Worm (Caenorhabditis elegans) whole organism, midembryonic: Measurements from ENCODE around the gene suex-1.

Source experiments
- cog-1 ChIP-seq: sonication (generic microtip); optimal IDR thresholded peaks from 2 replicates; lab custom pipeline; 2016; ENCODE audit warnings: missing genetic modification characterization, missing compliant biosample characterization
- flt-1 ChIP-seq: fragments of 200-800 bp; sonication (Bioruptor generic); IDR thresholded peaks from 2 replicates; pipeline ENCODE4 v1.3.6; 2022; ENCODE audit warnings: missing genetic modification characterization, missing compliant biosample characterization
- ref-1 ChIP-seq: fragments of 200-800 bp; sonication (Bioruptor generic); conservative IDR thresholded peaks from 2 replicates; pipeline ENCODE4 v1.3.6; 2022; ENCODE audit warnings: missing genetic modification reagents, missing genetic modification characterization, missing compliant biosample characterization
- tab-1 ChIP-seq: fragments of 200-800 bp; sonication (Bioruptor generic); IDR thresholded peaks from 2 replicates; pipeline ENCODE4 v1.3.6; 2022; ENCODE audit warnings: missing genetic modification characterization, missing compliant biosample characterization
- ztf-23 ChIP-seq: fragments of 200-800 bp; sonication (Bioruptor generic); IDR thresholded peaks from 2 replicates; pipeline ENCODE4 v1.3.6; 2022; ENCODE audit warnings: missing genetic modification reagents, missing genetic modification characterization, missing compliant biosample characterization
- ztf-29 ChIP-seq: fragments of 200-800 bp; sonication (Bioruptor generic); IDR thresholded peaks from 2 replicates; pipeline ENCODE4 v1.3.6; 2022; ENCODE audit warnings: missing genetic modification reagents, missing genetic modification characterization, missing compliant biosample characterization

DNA sequence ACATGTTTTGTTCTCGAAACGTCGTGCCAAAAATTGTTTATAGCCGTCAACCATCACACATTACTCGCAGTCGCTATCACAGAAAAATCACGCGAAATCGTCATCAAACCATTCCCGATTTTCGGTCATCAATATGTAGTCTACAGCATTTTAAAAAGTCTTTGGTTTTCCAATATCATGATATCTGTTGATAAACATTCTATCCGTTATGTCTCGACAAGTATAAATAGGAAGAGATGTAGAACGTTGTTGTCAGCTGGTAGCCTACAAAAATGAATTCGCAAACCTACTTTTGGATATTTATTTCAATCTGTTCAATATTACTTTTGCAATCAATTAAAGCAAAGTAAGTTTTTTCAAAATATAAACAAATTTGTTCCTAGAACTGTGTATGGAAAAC lies 1.7 kb downstream of the suex-1 start, which contains the start of gene F12A10.1:
- no peak for TF ChIP-seq tab-1 (GFP tag; lab: Robert Waterston, UW)
- TF ChIP-seq cog-1 (tag; lab: Kevin White, UChicago): no peak
- no peak for TF ChIP-seq ztf-29 (GFP tag; lab: Robert Waterston, UW)
- TF ChIP-seq ztf-23 (GFP tag; lab: Robert Waterston, UW): no peak
- no peak for TF ChIP-seq flt-1 (GFP tag; lab: Robert Waterston, UW)
- TF ChIP-seq ref-1 (GFP tag; lab: Robert Waterston, UW): no peak
